Fruit fly (Drosophila melanogaster) whole organism, wandering third instar larva: Measurements from ENCODE around the gene Paip2.

Source experiments
- CG9705 ChIP-seq: fragments of 200-800 bp; sonication (Bioruptor generic); optimal IDR thresholded peaks from 2 replicates; lab custom pipeline; 2018; ENCODE audit warnings: missing biosample characterization, mild to moderate bottlenecking, missing genetic modification characterization
- jim ChIP-seq: fragments of 175-275, 200-325 bp; sonication (Bioruptor generic); optimal IDR thresholded peaks from 2 replicates; lab custom pipeline; 2016; ENCODE audit warnings: missing biosample characterization, mild to moderate bottlenecking, missing genetic modification characterization
- usp ChIP-seq: fragments of >200 bp; optimal IDR thresholded peaks from 2 replicates; lab custom pipeline; 2017; ENCODE audit warnings: missing biosample characterization, missing genetic modification characterization

DNA sequence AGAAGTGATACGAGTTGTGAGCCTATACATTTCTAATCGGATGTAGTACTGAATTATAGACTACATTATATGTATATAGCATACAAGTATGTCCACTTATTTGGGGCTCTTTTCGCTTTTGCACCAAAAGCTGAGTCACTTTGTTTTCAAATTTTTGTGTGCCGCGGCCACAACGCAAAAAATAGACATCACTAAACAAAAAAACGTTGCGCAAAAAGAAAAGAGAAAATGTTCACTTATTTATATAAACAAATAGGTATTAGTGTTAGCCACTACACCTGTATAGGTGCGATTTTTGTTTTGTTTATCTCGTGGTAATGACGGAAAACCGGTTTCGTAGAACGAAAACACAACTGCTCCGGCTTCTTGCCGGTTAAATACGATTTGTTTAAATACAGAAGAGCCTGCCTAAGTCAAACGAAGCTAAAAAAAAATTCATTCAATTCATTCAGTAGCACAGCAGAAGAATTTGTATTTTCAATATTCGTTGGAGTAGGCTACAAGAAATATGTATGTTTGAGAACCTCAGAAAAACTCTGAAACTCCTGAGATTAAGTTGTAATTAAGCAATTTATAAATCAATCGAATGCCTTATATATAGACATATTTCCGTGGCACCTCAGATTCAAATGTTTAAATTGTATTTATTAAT lies 2.5 kb downstream of the Paip2 start:
- TF ChIP-seq usp (no peak), CG9705 (GFP tag; lab: Kevin White, UChicago) (no peak), jim (GFP tag; lab: Kevin White, UChicago) (no peak)
